Fruit fly (Drosophila melanogaster) whole organism, embryonic: ENCODE data around the gene CG7512.

Experiments used
- Asciz ChIP-seq: fragments of 200-800 bp; sonication (Bioruptor generic); optimal IDR thresholded peaks from 2 replicates; lab custom pipeline; 2017; ENCODE audit warnings: missing biosample characterization, mild to moderate bottlenecking, missing genetic modification characterization, missing genetic modification reagents
- C15 ChIP-seq: fragments of 200-800 bp; sonication (Bioruptor generic); IDR thresholded peaks from 3 replicates; pipeline ENCODE4 v1.3.6; 2022; ENCODE audit warnings: missing biosample characterization, missing genetic modification characterization
- CG12219 ChIP-seq: fragments of 200-800 bp; sonication (Bioruptor generic); optimal IDR thresholded peaks from 3 replicates; lab custom pipeline; 2018; ENCODE audit warnings: missing biosample characterization, mild to moderate bottlenecking, missing genetic modification characterization
- CG15073 ChIP-seq: fragments of 200-800 bp; sonication (Bioruptor generic); optimal IDR thresholded peaks from 2 replicates; lab custom pipeline; 2016; ENCODE audit warnings: missing biosample characterization, missing genetic modification characterization
- CG17359 ChIP-seq: fragments of 200-800 bp; sonication (Bioruptor generic); optimal IDR thresholded peaks from 3 replicates; lab custom pipeline; 2018; ENCODE audit warnings: missing biosample characterization, mild to moderate bottlenecking, missing genetic modification characterization, moderate library complexity
- CG17361 ChIP-seq: fragments of 200-800 bp; sonication (Bioruptor generic); IDR thresholded peaks from 3 replicates; pipeline ENCODE4 v1.3.6; 2022; ENCODE audit warnings: missing biosample characterization, missing genetic modification characterization
- CG1792 ChIP-seq: fragments of 200-800 bp; sonication (Bioruptor generic); optimal IDR thresholded peaks from 2 replicates; lab custom pipeline; 2016; ENCODE audit warnings: missing biosample characterization, missing genetic modification characterization
- CG18011 ChIP-seq: fragments of 200-800 bp; sonication (Bioruptor generic); optimal IDR thresholded peaks from 2 replicates; lab custom pipeline; 2017; ENCODE audit warnings: missing biosample characterization, missing genetic modification characterization, mild to moderate bottlenecking, moderate library complexity, missing genotype
- CG1832 ChIP-seq: fragments of 200-800 bp; sonication (Bioruptor generic); optimal IDR thresholded peaks from 2 replicates; lab custom pipeline; 2017; ENCODE audit warnings: missing biosample characterization, mild to moderate bottlenecking, missing genetic modification characterization, inconsistent platforms
- CG18619 ChIP-seq: fragments of 200-800 bp; sonication (Bioruptor generic); optimal IDR thresholded peaks from 3 replicates; lab custom pipeline; 2017; ENCODE audit warnings: missing biosample characterization, mild to moderate bottlenecking, missing genetic modification characterization
- CG2202 ChIP-seq: fragments of 200-800 bp; sonication (Bioruptor generic); optimal IDR thresholded peaks from 2 replicates; lab custom pipeline; 2018; ENCODE audit warnings: missing biosample characterization, mild to moderate bottlenecking, missing genetic modification characterization
- CG31441 ChIP-seq: fragments of 200-800 bp; sonication (Bioruptor generic); IDR thresholded peaks from 2 replicates; pipeline ENCODE4 v1.3.6; 2022; ENCODE audit warnings: missing biosample characterization, missing genetic modification characterization
- CG34422 ChIP-seq: fragments of 200-800 bp; sonication (Bioruptor generic); IDR thresholded peaks from 3 replicates; pipeline ENCODE4 v1.3.6; 2022; ENCODE audit warnings: missing biosample characterization, missing genetic modification characterization
- CG4854 ChIP-seq: fragments of 200-800 bp; sonication (Bioruptor generic); optimal IDR thresholded peaks from 2 replicates; lab custom pipeline; 2016; ENCODE audit warnings: missing biosample characterization, missing genetic modification characterization, inconsistent platforms
- CG6272 ChIP-seq: fragments of 200-800 bp; sonication (Bioruptor generic); IDR thresholded peaks from 2 replicates; pipeline ENCODE4 v1.3.6; 2022; ENCODE audit warnings: missing biosample characterization, missing genetic modification characterization
- CG7928 ChIP-seq: fragments of 200-800 bp; sonication (Bioruptor generic); optimal IDR thresholded peaks from 2 replicates; lab custom pipeline; 2017; ENCODE audit warnings: missing biosample characterization, mild to moderate bottlenecking, missing genetic modification characterization
- CG8290 ChIP-seq, 3 experiments: fragments of 200-800 bp; sonication (Bioruptor generic); optimal IDR thresholded peaks; 2 replicates each; lab custom pipeline; 2016 to 2019; ENCODE audit warnings: missing biosample characterization in 3 of 3, missing genetic modification characterization in 3 of 3, mild to moderate bottlenecking in 2 of 3, moderate library complexity in 1 of 3
- CG8944 ChIP-seq: fragments of 200-800 bp; sonication (Bioruptor generic); optimal IDR thresholded peaks from 3 replicates; lab custom pipeline; 2016; ENCODE audit warnings: missing biosample characterization, missing genetic modification characterization
- CG9437 ChIP-seq: fragments of 200-800 bp; sonication (Bioruptor generic); optimal IDR thresholded peaks from 2 replicates; lab custom pipeline; 2018; ENCODE audit warnings: missing biosample characterization, mild to moderate bottlenecking, missing genetic modification characterization
- CG9609 ChIP-seq: fragments of 200-800 bp; sonication (Bioruptor generic); optimal IDR thresholded peaks from 3 replicates; lab custom pipeline; 2016; ENCODE audit warnings: missing biosample characterization, missing genetic modification characterization
- CG9876 ChIP-seq: fragments of 200-800 bp; sonication (Bioruptor generic); optimal IDR thresholded peaks from 2 replicates; lab custom pipeline; 2016; ENCODE audit warnings: missing biosample characterization, missing genetic modification characterization
- CTCF ChIP-seq: fragments of 200-800 bp; sonication (Bioruptor generic); optimal IDR thresholded peaks from 2 replicates; lab custom pipeline; 2017; ENCODE audit warnings: missing biosample characterization, mild to moderate bottlenecking, missing genetic modification characterization, moderate library complexity
- Dfd ChIP-seq, 2 experiments: fragments of >200 bp; optimal IDR thresholded peaks; 2 replicates each; lab custom pipeline; 2017; ENCODE audit warnings: missing biosample characterization in 2 of 2, missing genetic modification characterization in 2 of 2
- Dll ChIP-seq: fragments of 200-800 bp; sonication (Bioruptor generic); IDR thresholded peaks from 4 replicates; pipeline ENCODE4 v1.3.6; 2022; ENCODE audit warnings: missing biosample characterization, missing genetic modification characterization; ENCODE audit not compliant: partially characterized antibody
- Doc3 ChIP-seq: fragments of 200-800 bp; sonication (Bioruptor generic); IDR thresholded peaks from 3 replicates; pipeline ENCODE4 v1.3.6; 2022; ENCODE audit warnings: missing biosample characterization, missing genetic modification characterization; ENCODE audit not compliant: partially characterized antibody
- Gug ChIP-seq: fragments of 200-800 bp; sonication (Bioruptor generic); IDR thresholded peaks from 4 replicates; pipeline ENCODE4 v1.3.6; 2022; ENCODE audit warnings: missing biosample characterization, missing genetic modification characterization
- HLH4C ChIP-seq: fragments of 200-800 bp; sonication (Bioruptor generic); IDR thresholded peaks from 3 replicates; pipeline ENCODE4 v1.3.6; 2022; ENCODE audit warnings: missing biosample characterization, missing genetic modification characterization; ENCODE audit not compliant: partially characterized antibody
- HLH54F ChIP-seq: fragments of 200-800 bp; sonication (Bioruptor generic); optimal IDR thresholded peaks from 3 replicates; lab custom pipeline; 2016; ENCODE audit warnings: missing biosample characterization, missing genetic modification characterization
- HmgD ChIP-seq: fragments of 200-800 bp; sonication (Bioruptor generic); optimal IDR thresholded peaks from 3 replicates; lab custom pipeline; 2016; ENCODE audit warnings: missing biosample characterization, missing genetic modification characterization
- Hmr ChIP-seq: fragments of 200-800 bp; sonication (Bioruptor generic); optimal IDR thresholded peaks from 3 replicates; lab custom pipeline; 2017; ENCODE audit warnings: mild to moderate bottlenecking, missing biosample characterization, missing genetic modification reagents, missing genetic modification characterization
- Hmx ChIP-seq: fragments of 200-800 bp; sonication (Bioruptor generic); optimal IDR thresholded peaks from 2 replicates; lab custom pipeline; 2016; ENCODE audit warnings: missing biosample characterization, missing genetic modification characterization
- Hr3 ChIP-seq: fragments of 200-800 bp; sonication (Bioruptor generic); optimal IDR thresholded peaks from 3 replicates; lab custom pipeline; 2016; ENCODE audit warnings: missing biosample characterization, missing genetic modification characterization
- MBD-R2 ChIP-seq: fragments of 200-800 bp; sonication (Bioruptor generic); IDR thresholded peaks from 2 replicates; pipeline ENCODE4 v1.3.6; 2022; ENCODE audit warnings: missing biosample characterization, missing genetic modification characterization
- NfI ChIP-seq: fragments of 200-800 bp; sonication (Bioruptor generic); optimal IDR thresholded peaks from 3 replicates; lab custom pipeline; 2018; ENCODE audit warnings: missing biosample characterization, mild to moderate bottlenecking, missing genetic modification characterization, moderate library complexity
- Oaz ChIP-seq: fragments of 200-800 bp; sonication (Bioruptor generic); IDR thresholded peaks from 2 replicates; pipeline ENCODE4 v1.3.6; 2022; ENCODE audit warnings: missing biosample characterization, missing genetic modification characterization
- corto ChIP-seq: fragments of 200-800 bp; sonication (Bioruptor generic); optimal IDR thresholded peaks from 2 replicates; lab custom pipeline; 2016; ENCODE audit warnings: missing biosample characterization, mild to moderate bottlenecking, missing genetic modification characterization, moderate library complexity
- crp ChIP-seq, 2 experiments: fragments of 200-800 bp; sonication (Bioruptor generic); optimal IDR thresholded peaks; 2 replicates in 1 of 2; 3 replicates in 1 of 2; lab custom pipeline; 2017; ENCODE audit warnings: missing biosample characterization in 2 of 2, missing genetic modification characterization in 2 of 2, mild to moderate bottlenecking in 1 of 2, moderate library complexity in 1 of 2
- dmrt99B ChIP-seq: fragments of 200-800 bp; sonication (Bioruptor generic); optimal IDR thresholded peaks from 2 replicates; lab custom pipeline; 2018; ENCODE audit warnings: missing biosample characterization, mild to moderate bottlenecking, missing genetic modification characterization, moderate library complexity
- dysf ChIP-seq: fragments of 200-800 bp; sonication (Bioruptor generic); IDR thresholded peaks from 3 replicates; pipeline ENCODE4 v1.3.6; 2022; ENCODE audit warnings: missing biosample characterization, missing genetic modification characterization
- fd3F ChIP-seq: fragments of 200-800 bp; sonication (Bioruptor generic); optimal IDR thresholded peaks from 2 replicates; lab custom pipeline; 2018; ENCODE audit warnings: missing biosample characterization, mild to moderate bottlenecking, missing genetic modification characterization, moderate library complexity
- gfzf ChIP-seq: fragments of 200-800 bp; sonication (Bioruptor generic); optimal IDR thresholded peaks from 2 replicates; lab custom pipeline; 2016; ENCODE audit warnings: missing biosample characterization, mild to moderate bottlenecking, missing genetic modification characterization, moderate library complexity
- hbn ChIP-seq: fragments of 200-800 bp; sonication (Bioruptor generic); IDR thresholded peaks from 2 replicates; pipeline ENCODE4 v1.3.6; 2022; ENCODE audit warnings: missing biosample characterization, missing genetic modification characterization; ENCODE audit not compliant: partially characterized antibody
- ind ChIP-seq: fragments of 200-800 bp; sonication (Bioruptor generic); optimal IDR thresholded peaks from 3 replicates; lab custom pipeline; 2016; ENCODE audit warnings: missing biosample characterization, missing genetic modification characterization
- peb ChIP-seq: fragments of 200-800 bp; sonication (Bioruptor generic); IDR thresholded peaks from 2 replicates; pipeline ENCODE4 v1.3.6; 2022; ENCODE audit warnings: missing biosample characterization, missing genetic modification characterization
- pita ChIP-seq: fragments of 200-800 bp; sonication (Bioruptor generic); optimal IDR thresholded peaks from 2 replicates; lab custom pipeline; 2017; ENCODE audit warnings: missing biosample characterization, mild to moderate bottlenecking, missing genetic modification characterization
- sens-2 ChIP-seq: fragments of 200-800 bp; sonication (Bioruptor generic); IDR thresholded peaks from 2 replicates; pipeline ENCODE4 v1.3.6; 2022; ENCODE audit warnings: missing biosample characterization, missing genetic modification characterization
- sima ChIP-seq: fragments of 200-800 bp; sonication (Bioruptor generic); optimal IDR thresholded peaks from 2 replicates; lab custom pipeline; 2016; ENCODE audit warnings: missing biosample characterization, missing genetic modification characterization
- sr ChIP-seq: fragments of 200-800 bp; sonication (Bioruptor generic); IDR thresholded peaks from 3 replicates; pipeline ENCODE4 v1.3.6; 2022; ENCODE audit warnings: missing biosample characterization, missing genetic modification characterization
- ttk ChIP-seq: fragments of 200-800 bp; sonication (Bioruptor generic); IDR thresholded peaks from 2 replicates; pipeline ENCODE4 v2.1.2; 2022; ENCODE audit warnings: missing biosample characterization, missing genetic modification characterization
- zf30C ChIP-seq: fragments of 200-800 bp; sonication (Bioruptor generic); optimal IDR thresholded peaks from 3 replicates; lab custom pipeline; 2018; ENCODE audit warnings: missing biosample characterization, mild to moderate bottlenecking, missing genetic modification characterization

Gene CG7512

dm6 chr3L:11552996-11553671, 39.6 kb downstream of the CG7512 start (continued):
- TF ChIP-seq CG8290 (GFP tag; optimal IDR thresholded peaks at IDR 0.05; lab: Kevin White, UChicago) (no peak), CG8290 (tag; optimal IDR thresholded peaks at IDR 0.05; lab: Kevin White, UChicago) (peak in 1 of 2 experiments; percentile 73), Hr3 (GFP tag; lab: Kevin White, UChicago) (no peak), sr (peak; percentile 60; the same call in 2 of the 3 replicates), CG34422 (GFP tag; lab: Robert Waterston, UW) (peak; percentile 51; the same call in 2 of the 3 replicates), CG9609 (GFP tag; lab: Kevin White, UChicago) (no peak), CG12219 (GFP tag; lab: Kevin White, UChicago) (peak; percentile 47), CTCF (GFP tag; lab: Kevin White, UChicago) (peak; percentile 14), pita (GFP tag; lab: Kevin White, UChicago) (no peak), sima (GFP tag; lab: Kevin White, UChicago) (no peak), CG7928 (no peak), CG17361 (GFP tag; lab: Robert Waterston, UW) (peak; percentile 29; the same call in 1 of the 3 replicates), ind (GFP tag; lab: Kevin White, UChicago) (no peak), HLH54F (GFP tag; lab: Kevin White, UChicago) (no peak), corto (GFP tag; lab: Kevin White, UChicago) (peak; percentile 70), zf30C (GFP tag; lab: Kevin White, UChicago) (peak; percentile 77), Asciz (GFP tag; lab: Kevin White, UChicago) (no peak), CG18011 (GFP tag; lab: Kevin White, UChicago) (no peak), NfI (peak; percentile 15), Dfd (GFP tag; optimal IDR thresholded peaks at IDR 0.05; lab: Kevin White, UChicago) (no peak), CG2202 (tag; lab: Kevin White, UChicago) (peak; percentile 19), CG31441 (GFP tag; lab: Robert Waterston, UW) (no peak; the same call in 1 of the 2 replicates), HLH4C (GFP tag; lab: Robert Waterston, UW) (no peak; the same call in 2 of the 3 replicates), CG9876 (GFP tag; lab: Kevin White, UChicago) (no peak), Dll (GFP tag; lab: Robert Waterston, UW) (peak; percentile 82), CG1832 (GFP tag; lab: Kevin White, UChicago) (no peak), Hmx (no peak), HmgD (GFP tag; lab: Kevin White, UChicago) (peak; percentile 20), Hmr (GFP tag; lab: Kevin White, UChicago) (peak; percentile 63), CG18619 (GFP tag; lab: Kevin White, UChicago) (no peak), CG9437 (GFP tag; lab: Kevin White, UChicago) (no peak), hbn (GFP tag; lab: Robert Waterston, UW) (peak; percentile 80), fd3F (GFP tag; lab: Kevin White, UChicago) (no peak), Oaz (no peak), CG6272 (no peak), sens-2 (GFP tag; lab: Robert Waterston, UW) (no peak), C15 (GFP tag; lab: Robert Waterston, UW) (no peak), dysf (no peak), crp (GFP tag; optimal IDR thresholded peaks at IDR 0.05; lab: Kevin White, UChicago) (peak; percentile 79 to 97), CG4854 (no peak), CG1792 (GFP tag; lab: Kevin White, UChicago) (no peak), Doc3 (GFP tag; lab: Robert Waterston, UW) (peak; percentile 72), gfzf (GFP tag; lab: Kevin White, UChicago) (no peak), dmrt99B (tag; lab: Kevin White, UChicago) (no peak), CG15073 (GFP tag; lab: Kevin White, UChicago) (no peak), peb (no peak), CG17359 (peak; percentile 44), ttk (no peak), CG8944 (no peak), MBD-R2 (GFP tag; lab: Robert Waterston, UW) (no peak; the same call in 1 of the 2 replicates), Gug (no peak)
